Worm (Caenorhabditis elegans) whole organism, L4 larva: ENCODE data around the gene F26F2.4.

Experiments used
- F26F4.8 ChIP-seq: fragments of 200-800 bp; sonication (Bioruptor generic); conservative IDR thresholded peaks from 2 replicates; pipeline ENCODE4 v1.3.6; 2022; ENCODE audit warnings: missing genetic modification characterization, missing compliant biosample characterization
- T20F7.1 ChIP-seq: fragments of 200-800 bp; sonication (Bioruptor generic); optimal IDR thresholded peaks from 2 replicates; lab custom pipeline; 2018; ENCODE audit warnings: mild to moderate bottlenecking, missing genetic modification characterization, missing compliant biosample characterization
- Y105C5A.15 ChIP-seq: fragments of 200-800 bp; sonication (Bioruptor generic); IDR thresholded peaks from 2 replicates; pipeline ENCODE4 v1.3.6; 2022; ENCODE audit warnings: missing genetic modification characterization, missing compliant biosample characterization
- Y48G9A.11 ChIP-seq: fragments of 200-800 bp; sonication (Bioruptor generic); IDR thresholded peaks from 2 replicates; pipeline ENCODE4 v1.3.6; 2022; ENCODE audit warnings: missing genetic modification reagents, missing genetic modification characterization, missing compliant biosample characterization
- Y75B8A.6 ChIP-seq: fragments of 200-800 bp; sonication (Bioruptor generic); IDR thresholded peaks from 2 replicates; pipeline ENCODE4 v1.3.6; 2022; ENCODE audit warnings: missing genetic modification reagents, missing genetic modification characterization, missing compliant biosample characterization
- ZK337.2 ChIP-seq: fragments of 200-800 bp; sonication (Bioruptor generic); IDR thresholded peaks from 2 replicates; pipeline ENCODE4 v1.3.6; 2022; ENCODE audit warnings: missing genetic modification reagents, missing genetic modification characterization, missing compliant biosample characterization
- aha-1 ChIP-seq: fragments of 150-350 bp; peaks from one replicate; lab custom pipeline; 2014; ENCODE audit warnings: missing biosample characterization, missing genetic modification characterization
- ama-1 ChIP-seq: fragments of 150-350 bp; optimal IDR thresholded peaks from 2 replicates; lab custom pipeline; 2014; ENCODE audit warnings: inconsistent platforms, mixed read lengths
- attf-4 ChIP-seq: sonication (generic microtip); optimal IDR thresholded peaks from 3 replicates; lab custom pipeline; 2017; ENCODE audit warnings: missing biosample characterization, missing genetic modification characterization
- ceh-32 ChIP-seq: sonication (generic microtip); optimal IDR thresholded peaks from 2 replicates; lab custom pipeline; 2016; ENCODE audit warnings: mild to moderate bottlenecking, missing genetic modification characterization, missing compliant biosample characterization; ENCODE audit not compliant: poor library complexity
- ceh-44 ChIP-seq: fragments of 200-800 bp; sonication (Bioruptor generic); IDR thresholded peaks from 2 replicates; pipeline ENCODE4 v1.3.6; 2022; ENCODE audit warnings: missing genetic modification reagents, missing genetic modification characterization, missing compliant biosample characterization
- ceh-62 ChIP-seq: sonication (generic microtip); optimal IDR thresholded peaks from 2 replicates; lab custom pipeline; 2017; ENCODE audit warnings: missing biosample characterization, missing genetic modification characterization
- ces-1 ChIP-seq: fragments of 150-350 bp; sonication (generic microtip); optimal IDR thresholded peaks from 4 replicates; lab custom pipeline; 2014; ENCODE audit warnings: missing biosample characterization, missing genetic modification reagents, missing genetic modification characterization
- daf-16 ChIP-seq, 3 experiments: sonication (generic microtip); optimal IDR thresholded peaks; 2 replicates each; lab custom pipeline; 2016 to 2017; ENCODE audit warnings: missing genetic modification characterization in 3 of 3, missing genetic modification reagents in 3 of 3, mild to moderate bottlenecking in 2 of 3, missing compliant biosample characterization in 2 of 3, missing biosample characterization in 1 of 3, moderate library complexity in 1 of 3
- daf-19 ChIP-seq: fragments of 200-800 bp; sonication (Bioruptor generic); conservative IDR thresholded peaks from 2 replicates; pipeline ENCODE4 v1.3.6; 2022; ENCODE audit warnings: missing genetic modification characterization, missing compliant biosample characterization
- duxl-1 ChIP-seq: sonication (generic microtip); optimal IDR thresholded peaks from 2 replicates; lab custom pipeline; 2016; ENCODE audit warnings: mild to moderate bottlenecking, missing genetic modification characterization, moderate library complexity, missing compliant biosample characterization; ENCODE audit not compliant: poor library complexity
- egl-27 ChIP-seq: sonication (generic microtip); optimal IDR thresholded peaks from 3 replicates; lab custom pipeline; 2017; ENCODE audit warnings: missing biosample characterization, missing genetic modification reagents, missing genetic modification characterization
- egl-43 ChIP-seq: fragments of 200-800 bp; sonication (Bioruptor generic); IDR thresholded peaks from 2 replicates; pipeline ENCODE4 v1.3.6; 2022; ENCODE audit warnings: missing genetic modification reagents, missing genetic modification characterization, missing compliant biosample characterization
- hlh-11 ChIP-seq: fragments of 200-800 bp; sonication (Bioruptor generic); optimal IDR thresholded peaks from 2 replicates; lab custom pipeline; 2018; ENCODE audit warnings: mild to moderate bottlenecking, missing genetic modification characterization, missing compliant biosample characterization
- lin-15B ChIP-seq: fragments of 150-350 bp; sonication (generic microtip); optimal IDR thresholded peaks from 3 replicates; lab custom pipeline; 2014; ENCODE audit warnings: missing biosample characterization, missing genetic modification characterization
- lin-38 ChIP-seq: fragments of 200-800 bp; sonication (Bioruptor generic); IDR thresholded peaks from 2 replicates; pipeline ENCODE4 v1.3.6; 2022; ENCODE audit warnings: missing genetic modification reagents, missing genetic modification characterization, missing compliant biosample characterization
- mdt-29 ChIP-seq: fragments of 200-800 bp; sonication (Bioruptor generic); IDR thresholded peaks from 2 replicates; pipeline ENCODE4 v1.3.6; 2022; ENCODE audit warnings: missing genetic modification reagents, missing genetic modification characterization, missing compliant biosample characterization
- mep-1 ChIP-seq: fragments of 150-350 bp; sonication (generic microtip); optimal IDR thresholded peaks from 3 replicates; lab custom pipeline; 2014; ENCODE audit warnings: missing biosample characterization, missing genetic modification characterization
- mes-2 ChIP-seq: sonication (generic microtip); optimal IDR thresholded peaks from 2 replicates; lab custom pipeline; 2016; ENCODE audit warnings: missing genotype, mild to moderate bottlenecking, missing genetic modification characterization, missing compliant biosample characterization; ENCODE audit not compliant: poor library complexity, severe bottlenecking
- mxl-2 ChIP-seq: fragments of 200-800 bp; sonication (Bioruptor generic); conservative IDR thresholded peaks from 2 replicates; pipeline ENCODE4 v1.3.6; 2022; ENCODE audit warnings: missing genetic modification reagents, missing genetic modification characterization, missing compliant biosample characterization
- nhr-10 ChIP-seq: fragments of 150-350 bp; optimal IDR thresholded peaks from 2 replicates; lab custom pipeline; 2014; ENCODE audit warnings: missing biosample characterization, missing genetic modification characterization
- nhr-111 ChIP-seq: fragments of 200-800 bp; sonication (Bioruptor generic); optimal IDR thresholded peaks from 2 replicates; lab custom pipeline; 2018; ENCODE audit warnings: mild to moderate bottlenecking, missing genetic modification characterization, missing compliant biosample characterization
- nhr-41 ChIP-seq: fragments of 200-800 bp; sonication (Bioruptor generic); IDR thresholded peaks from 2 replicates; pipeline ENCODE4 v1.3.6; 2022; ENCODE audit warnings: missing genetic modification reagents, missing genetic modification characterization, missing compliant biosample characterization
- nhr-76 ChIP-seq: fragments of 150-350 bp; optimal IDR thresholded peaks from 2 replicates; lab custom pipeline; 2014; ENCODE audit warnings: missing biosample characterization, missing genetic modification characterization
- nhr-77 ChIP-seq: fragments of 150-350 bp; optimal IDR thresholded peaks from 2 replicates; lab custom pipeline; 2014; ENCODE audit warnings: missing biosample characterization, missing genetic modification characterization
- pqm-1 ChIP-seq: sonication (generic microtip); optimal IDR thresholded peaks from 2 replicates; lab custom pipeline; 2017; ENCODE audit warnings: missing biosample characterization, missing genetic modification characterization
- rbr-2 ChIP-seq: sonication (generic microtip); optimal IDR thresholded peaks from 2 replicates; lab custom pipeline; 2016; ENCODE audit warnings: missing genotype, missing genetic modification characterization, missing compliant biosample characterization
- sdz-12 ChIP-seq: fragments of 200-800 bp; sonication (Bioruptor generic); optimal IDR thresholded peaks from 2 replicates; lab custom pipeline; 2018; ENCODE audit warnings: mild to moderate bottlenecking, missing genetic modification characterization, missing compliant biosample characterization
- spr-1 ChIP-seq: sonication (generic microtip); optimal IDR thresholded peaks from 2 replicates; lab custom pipeline; 2016; ENCODE audit warnings: mild to moderate bottlenecking, missing genetic modification characterization, missing compliant biosample characterization
- tag-97 ChIP-seq: fragments of 200-800 bp; sonication (Bioruptor generic); IDR thresholded peaks from 2 replicates; pipeline ENCODE4 v1.3.6; 2022; ENCODE audit warnings: missing genetic modification characterization, missing compliant biosample characterization
- unc-39 ChIP-seq: sonication (generic microtip); optimal IDR thresholded peaks from 2 replicates; lab custom pipeline; 2017; ENCODE audit warnings: missing biosample characterization, missing genetic modification characterization
- unc-62 ChIP-seq, 3 experiments: fragments of 150-350 bp in 1 of 3; sonication (generic microtip); optimal IDR thresholded peaks in 2 of 3; peaks in 1 of 3; 1 replicate in 1 of 3; 2 replicates in 2 of 3; lab custom pipeline; 2014 to 2017; ENCODE audit warnings: missing biosample characterization in 3 of 3, missing genetic modification characterization in 3 of 3, missing genetic modification reagents in 3 of 3, missing genotype in 1 of 3
- vab-7 ChIP-seq: fragments of 200-800 bp; sonication (Bioruptor generic); IDR thresholded peaks from 2 replicates; pipeline ENCODE4 v1.3.6; 2022; ENCODE audit warnings: missing genetic modification reagents, missing genetic modification characterization, missing compliant biosample characterization
- zag-1 ChIP-seq: fragments of 150-350 bp; optimal IDR thresholded peaks from 2 replicates; lab custom pipeline; 2014; ENCODE audit warnings: missing biosample characterization, missing genetic modification characterization
- zfp-3 ChIP-seq: fragments of 200-800 bp; sonication (Bioruptor generic); conservative IDR thresholded peaks from 2 replicates; pipeline ENCODE4 v1.3.6; 2022; ENCODE audit warnings: missing genetic modification reagents, missing genetic modification characterization, missing compliant biosample characterization
- zip-11 ChIP-seq: fragments of 200-800 bp; sonication (Bioruptor generic); IDR thresholded peaks from 2 replicates; pipeline ENCODE4 v1.3.6; 2022; ENCODE audit warnings: missing genetic modification characterization, missing compliant biosample characterization
- zip-2 ChIP-seq: fragments of 150-350 bp; optimal IDR thresholded peaks from 2 replicates; lab custom pipeline; 2014; ENCODE audit warnings: missing biosample characterization, missing genetic modification characterization
- ztf-11 ChIP-seq: fragments of 150-350 bp; optimal IDR thresholded peaks from 2 replicates; lab custom pipeline; 2014; ENCODE audit warnings: missing biosample characterization, missing genetic modification characterization

The F26F2.4 gene

ce11 chrV:20574314-20574713 lies 5.2 kb downstream of the F26F2.4 start, which contains the start of gene clec-263:
Gene clec-263 (plus strand): TSS chrV:20574614.
- TF ChIP-seq nhr-111 (GFP tag; lab: Kevin White, UChicago) (no peak), unc-62 (GFP tag; optimal IDR thresholded peaks at IDR 0.05 in 1 of 2; lab: Kevin White, UChicago) (peak in 1 of 2 experiments; percentile 11), unc-62 (tag; optimal IDR thresholded peaks at IDR 0.05; lab: Kevin White, UChicago) (no peak)

- no peak for TF ChIP-seq ces-1 (GFP tag; lab: Kevin White, UChicago)
- peak in 1 of 2 experiments; percentile 97 for TF ChIP-seq unc-62 (GFP tag; optimal IDR thresholded peaks at IDR 0.05 in 1 of 2; lab: Kevin White, UChicago)
- TF ChIP-seq unc-62 (tag; optimal IDR thresholded peaks at IDR 0.05; lab: Kevin White, UChicago), result no peak
Measured at ce11 chrV:20574872-20575271, 5.8 kb downstream of the F26F2.4 start.

- TF ChIP-seq aha-1 (tag; lab: Kevin White, UChicago) (peak; percentile 90), Y48G9A.11 (GFP tag; lab: Robert Waterston, UW) (no peak)
Measured at ce11 chrV:20579534-20579933, 10.4 kb downstream of the F26F2.4 start, which contains the start of gene F26F2.8. Gene F26F2.8 (plus strand): TSS chrV:20579546.

- TF ChIP-seq zip-11 (GFP tag; lab: Robert Waterston, UW) (no peak), ceh-62 (no peak), duxl-1 (tag; lab: Kevin White, UChicago) (peak; percentile 80), vab-7 (GFP tag; lab: Robert Waterston, UW) (no peak), rbr-2 (peak; percentile 84), mdt-29 (GFP tag; lab: Robert Waterston, UW) (peak; percentile 75; the same call in 1 of the 2 replicates), pqm-1 (peak; percentile 25), nhr-10 (no peak), daf-19 (GFP tag; lab: Robert Waterston, UW) (no peak), ama-1 (lab: Kevin White, UChicago) (no peak), lin-38 (GFP tag; lab: Robert Waterston, UW) (no peak), aha-1 (tag; lab: Kevin White, UChicago) (no peak), zip-2 (no peak), zfp-3 (GFP tag; lab: Robert Waterston, UW) (no peak), egl-27 (tag; lab: Kevin White, UChicago) (no peak), egl-43 (GFP tag; lab: Robert Waterston, UW) (no peak), spr-1 (tag; lab: Kevin White, UChicago) (peak; percentile 70), F26F4.8 (GFP tag; lab: Robert Waterston, UW) (no peak), nhr-77 (peak; percentile 72), daf-16 (GFP tag; optimal IDR thresholded peaks at IDR 0.05; lab: Kevin White, UChicago) (peak; percentile 17 to 37), daf-16 (tag; optimal IDR thresholded peaks at IDR 0.05; lab: Kevin White, UChicago) (no peak), lin-15B (no peak), mxl-2 (GFP tag; lab: Robert Waterston, UW) (no peak), nhr-41 (GFP tag; lab: Robert Waterston, UW) (no peak), Y75B8A.6 (GFP tag; lab: Robert Waterston, UW) (no peak), attf-4 (tag; lab: Kevin White, UChicago) (no peak), nhr-111 (GFP tag; lab: Kevin White, UChicago) (no peak), ztf-11 (tag; lab: Kevin White, UChicago) (no peak), sdz-12 (GFP tag; lab: Kevin White, UChicago) (no peak), mep-1 (tag; lab: Kevin White, UChicago) (no peak), ZK337.2 (no peak), ceh-44 (no peak), T20F7.1 (GFP tag; lab: Kevin White, UChicago) (no peak), ces-1 (GFP tag; lab: Kevin White, UChicago) (no peak), unc-39 (tag; lab: Kevin White, UChicago) (no peak), tag-97 (GFP tag; lab: Robert Waterston, UW) (no peak), nhr-76 (tag; lab: Kevin White, UChicago) (no peak), zag-1 (tag; lab: Kevin White, UChicago) (no peak), ceh-32 (tag; lab: Kevin White, UChicago) (no peak), mes-2 (tag; lab: Kevin White, UChicago) (peak; percentile 88), Y105C5A.15 (GFP tag; lab: Robert Waterston, UW) (no peak), Y48G9A.11 (GFP tag; lab: Robert Waterston, UW) (no peak), hlh-11 (peak; percentile 95)
Measured at ce11 chrV:20580511-20581040, 11.5 kb downstream of the F26F2.4 start, which contains the start of gene F26F2.7. Gene F26F2.7 (plus strand): TSS chrV:20580990.
